Fruit fly (Drosophila melanogaster) whole organism, embryonic: Measurements from ENCODE around the gene Mettl5.

Experiments
- CG16815 ChIP-seq: fragments of 200-800 bp; sonication (Bioruptor generic); optimal IDR thresholded peaks from 3 replicates; lab custom pipeline; 2017; ENCODE audit warnings: missing biosample characterization, mild to moderate bottlenecking, missing genetic modification characterization
- CG17328 ChIP-seq: fragments of 200-800 bp; sonication (Bioruptor generic); IDR thresholded peaks from 2 replicates; pipeline ENCODE4 v1.3.6; 2022; ENCODE audit warnings: missing biosample characterization, missing genetic modification characterization
- CG34224 ChIP-seq: fragments of 200-800 bp; sonication (Bioruptor generic); IDR thresholded peaks from 3 replicates; pipeline ENCODE4 v1.3.6; 2022; ENCODE audit warnings: missing biosample characterization, missing genetic modification characterization; ENCODE audit not compliant: partially characterized antibody
- CG43689 ChIP-seq: fragments of 200-800 bp; sonication (Bioruptor generic); IDR thresholded peaks from 2 replicates; pipeline ENCODE4 v1.3.6; 2022; ENCODE audit warnings: missing biosample characterization, missing genetic modification characterization
- CG8359 ChIP-seq: fragments of 200-800 bp; sonication (Bioruptor generic); optimal IDR thresholded peaks from 2 replicates; lab custom pipeline; 2017; ENCODE audit warnings: missing biosample characterization, mild to moderate bottlenecking, missing genetic modification characterization, borderline replicate concordance
- Dek ChIP-seq: fragments of 200-800 bp; sonication (Bioruptor generic); optimal IDR thresholded peaks from 3 replicates; lab custom pipeline; 2019; ENCODE audit warnings: missing biosample characterization, mild to moderate bottlenecking, missing genetic modification characterization, moderate library complexity
- Elba2 ChIP-seq: fragments of 200-800 bp; sonication (Bioruptor generic); optimal IDR thresholded peaks from 3 replicates; lab custom pipeline; 2016; ENCODE audit warnings: missing biosample characterization, missing genetic modification characterization
- Oli ChIP-seq: fragments of 200-800 bp; sonication (Bioruptor generic); optimal IDR thresholded peaks from 2 replicates; lab custom pipeline; 2018; ENCODE audit warnings: missing biosample characterization, mild to moderate bottlenecking, missing genetic modification characterization, moderate library complexity
- jing ChIP-seq: fragments of 200-800 bp; sonication (Bioruptor generic); optimal IDR thresholded peaks from 2 replicates; lab custom pipeline; 2018; ENCODE audit warnings: missing biosample characterization, mild to moderate bottlenecking, missing genetic modification characterization
- pfk ChIP-seq: fragments of 200-800 bp; sonication (Bioruptor generic); optimal IDR thresholded peaks from 2 replicates; lab custom pipeline; 2018; ENCODE audit warnings: missing biosample characterization, mild to moderate bottlenecking, missing genetic modification characterization, moderate library complexity
- psq ChIP-seq: fragments of 200-800 bp; sonication (Bioruptor generic); optimal IDR thresholded peaks from 2 replicates; lab custom pipeline; 2017; ENCODE audit warnings: missing biosample characterization, missing genetic modification characterization

- TF ChIP-seq jing (no peak), Dek (tag; lab: Kevin White, UChicago) (no peak), Oli (tag; lab: Kevin White, UChicago) (no peak), CG17328 (GFP tag; lab: Robert Waterston, UW) (no peak), CG16815 (no peak), Elba2 (GFP tag; lab: Kevin White, UChicago) (no peak), pfk (no peak), psq (no peak), CG34224 (GFP tag; lab: Robert Waterston, UW) (no peak), CG43689 (GFP tag; lab: Robert Waterston, UW) (no peak), CG8359 (no peak)
These were observed 27.0 kb upstream of the Mettl5 start for dm6 chr3L:19236554-19236953.
